Worm (Caenorhabditis elegans) whole organism, L1 larva: ENCODE results near the gene wee-1.3.

ENCODE experiments used
- ceh-82 ChIP-seq, 3 experiments: fragments of 150-350 bp in 1 of 3; sonication (generic microtip) in 2 of 3; optimal IDR thresholded peaks; 2 replicates each; lab custom pipeline; 2014 to 2017; ENCODE audit warnings: missing biosample characterization in 3 of 3, missing genetic modification characterization in 3 of 3
- dsc-1 ChIP-seq: sonication (generic microtip); optimal IDR thresholded peaks from 2 replicates; lab custom pipeline; 2016; ENCODE audit warnings: mild to moderate bottlenecking, missing genetic modification characterization, missing compliant biosample characterization
- elt-3 ChIP-seq, 6 experiments: fragments of 150-350 bp in 1 of 6; sonication (generic microtip); optimal IDR thresholded peaks; 2 replicates each; lab custom pipeline; 2017 to 2018; ENCODE audit warnings: missing biosample characterization in 6 of 6, missing genetic modification characterization in 6 of 6, inconsistent platforms in 1 of 6
- ets-5 ChIP-seq: fragments of 200-800 bp; sonication (Bioruptor generic); IDR thresholded peaks from 2 replicates; pipeline ENCODE4 v1.3.6; 2022; ENCODE audit warnings: missing genetic modification characterization, missing compliant biosample characterization
- mdl-1 ChIP-seq, 2 experiments: fragments of 150-350 bp; optimal IDR thresholded peaks; 2 replicates each; lab custom pipeline; 2014 to 2017; ENCODE audit warnings: missing biosample characterization in 2 of 2, missing genetic modification characterization in 2 of 2, inconsistent platforms in 1 of 2
- mep-1 ChIP-seq: fragments of 150-350 bp; optimal IDR thresholded peaks from 2 replicates; lab custom pipeline; 2014; ENCODE audit warnings: missing biosample characterization, missing genetic modification characterization
- nhr-12 ChIP-seq: sonication (generic microtip); optimal IDR thresholded peaks from 2 replicates; lab custom pipeline; 2017; ENCODE audit warnings: missing biosample characterization, missing genetic modification characterization
- nhr-28 ChIP-seq: fragments of 150-350 bp; optimal IDR thresholded peaks from 2 replicates; lab custom pipeline; 2014; ENCODE audit warnings: missing biosample characterization, missing genetic modification characterization
- nhr-76 ChIP-seq: sonication (generic microtip); optimal IDR thresholded peaks from 2 replicates; lab custom pipeline; 2017; ENCODE audit warnings: missing biosample characterization, missing genetic modification characterization
- sox-4 ChIP-seq: sonication (generic microtip); optimal IDR thresholded peaks from 2 replicates; lab custom pipeline; 2016; ENCODE audit warnings: missing genetic modification characterization, missing compliant biosample characterization
- zag-1 ChIP-seq: fragments of 150-350 bp; optimal IDR thresholded peaks from 2 replicates; lab custom pipeline; 2014; ENCODE audit warnings: missing biosample characterization, missing genetic modification characterization

DNA sequence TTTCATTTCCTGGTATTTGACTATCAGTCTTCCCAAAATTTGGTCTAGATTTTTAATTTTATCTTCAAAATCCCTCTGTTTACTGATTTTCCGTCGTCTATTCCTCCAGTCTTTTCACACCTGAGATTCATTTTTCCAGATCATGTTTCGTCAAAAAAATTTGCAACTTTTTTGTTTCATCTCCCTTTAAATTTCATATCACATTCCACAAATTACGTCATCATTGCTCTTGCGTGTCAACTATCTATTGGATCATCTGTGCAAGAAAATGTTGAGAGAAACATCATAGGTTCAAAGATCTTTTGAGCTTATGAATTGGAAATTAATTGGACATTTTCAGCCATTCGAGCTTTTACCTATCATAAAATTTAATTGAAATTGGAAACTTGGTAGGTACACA, 43.1 kb upstream of the wee-1.3 start:
- no peak for TF ChIP-seq mdl-1 (tag; optimal IDR thresholded peaks at IDR 0.05; lab: Kevin White, UChicago)
- no peak for TF ChIP-seq ets-5 (GFP tag; lab: Robert Waterston, UW)
- no peak for TF ChIP-seq sox-4
- TF ChIP-seq zag-1 (tag; lab: Kevin White, UChicago): no peak
- TF ChIP-seq nhr-28 (tag; lab: Kevin White, UChicago): no peak
- TF ChIP-seq nhr-76 (tag; lab: Kevin White, UChicago): no peak
- TF ChIP-seq mep-1 (tag; lab: Kevin White, UChicago): no peak
- no peak for TF ChIP-seq dsc-1 (tag; lab: Kevin White, UChicago)
- TF ChIP-seq elt-3 (tag; optimal IDR thresholded peaks at IDR 0.05; lab: Kevin White, UChicago): no peak
- no peak for TF ChIP-seq ceh-82 (tag; optimal IDR thresholded peaks at IDR 0.05; lab: Kevin White, UChicago)
- no peak for TF ChIP-seq nhr-12
